Fruit fly (Drosophila melanogaster): ENCODE results near the gene CG32112.

CG32112 gene

dm6 chr3L:12749567-12750535 is 8.3 kb downstream of the CG32112 start, which contains the start of the genes Klc and CG10984 (continued):
- TF ChIP-seq CG12104 (GFP tag; optimal IDR thresholded peaks at IDR 0.05) (peak; percentile 36), Bdp1 (GFP tag; optimal IDR thresholded peaks at IDR 0.05) (no peak), psq (GFP tag; optimal IDR thresholded peaks at IDR 0.05) (no peak), Awh (GFP tag; IDR thresholded peaks at IDR 0.05) (no peak), CG11247 (GFP tag; IDR thresholded peaks at IDR 0.05) (no peak; the same call in none of the 2 replicates), CG7928 (GFP tag; optimal IDR thresholded peaks at IDR 0.05) (peak; percentile 19), ind (GFP tag; optimal IDR thresholded peaks at IDR 0.05) (peak; percentile 64), ara (GFP tag; IDR thresholded peaks at IDR 0.05) (no peak), CG17186 (GFP tag; optimal IDR thresholded peaks at IDR 0.05) (no peak), tgo (GFP tag; IDR thresholded peaks at IDR 0.05) (peak; percentile 75; the same call in 2 of the 3 replicates), CG8478 (optimal IDR thresholded peaks at IDR 0.05) (no peak), prd (optimal IDR thresholded peaks at IDR 0.05) (no peak), prd (GFP tag; IDR thresholded peaks at IDR 0.05) (no peak; the same call in 1 of the 3 replicates), Max (GFP tag; optimal IDR thresholded peaks at IDR 0.05) (peak; percentile 51), CG13287 (GFP tag; IDR thresholded peaks at IDR 0.05; ENCODE audit: partially characterized antibody) (no peak), emc (GFP tag; optimal IDR thresholded peaks at IDR 0.05) (no peak), CG43689 (GFP tag; IDR thresholded peaks at IDR 0.05) (no peak), CG2129 (GFP tag; IDR thresholded peaks at IDR 0.05; ENCODE audit: partially characterized antibody) (no peak), HHEX (GFP tag; optimal IDR thresholded peaks at IDR 0.05) (no peak), ssp (GFP tag; IDR thresholded peaks at IDR 0.05) (no peak; the same call in 1 of the 2 replicates), wdn (GFP tag; IDR thresholded peaks at IDR 0.05) (0 out of 2 replicates have a peak, but pooled peaks have one; percentile 10), CG14965 (GFP tag; optimal IDR thresholded peaks at IDR 0.05; ENCODE audit: borderline replicate concordance) (no peak), lov (optimal IDR thresholded peaks at IDR 0.05) (no peak), lov (GFP tag; IDR thresholded peaks at IDR 0.05) (no peak; the same call in 2 of the 3 replicates), C15 (GFP tag; IDR thresholded peaks at IDR 0.05) (no peak), az2 (GFP tag; optimal IDR thresholded peaks at IDR 0.05) (peak; percentile 37), CG7987 (GFP tag; optimal IDR thresholded peaks at IDR 0.05) (no peak), CG9797 (GFP tag; optimal IDR thresholded peaks at IDR 0.05) (peak; percentile 80), CG15696 (tag; optimal IDR thresholded peaks at IDR 0.05) (no peak), CG1024 (GFP tag; IDR thresholded peaks at IDR 0.05) (peak; percentile 51; the same call in 1 of the 2 replicates), CG6765 (GFP tag; optimal IDR thresholded peaks at IDR 0.05) (no peak), amos (GFP tag; IDR thresholded peaks at IDR 0.05; ENCODE audit: partially characterized antibody) (no peak), chinmo (GFP tag; IDR thresholded peaks at IDR 0.05; ENCODE audit: partially characterized antibody) (no peak), Elba2 (GFP tag; optimal IDR thresholded peaks at IDR 0.05) (peak; percentile 38), nerfin-1 (tag; optimal IDR thresholded peaks at IDR 0.05) (no peak), Hand (GFP tag; optimal IDR thresholded peaks at IDR 0.05) (peak; percentile 52), CG17568 (GFP tag; optimal IDR thresholded peaks at IDR 0.05) (peak; percentile 65), CG13624 (GFP tag; optimal IDR thresholded peaks at IDR 0.05) (peak; percentile 53), CG31365 (tag; optimal IDR thresholded peaks at IDR 0.05) (no peak), lola (GFP tag; optimal IDR thresholded peaks at IDR 0.05) (no peak), bcd (GFP tag; optimal IDR thresholded peaks at IDR 0.05) (no peak), nerfin-2 (GFP tag; IDR thresholded peaks at IDR 0.05; ENCODE audit: partially characterized antibody) (no peak), pum (GFP tag; optimal IDR thresholded peaks at IDR 0.05) (no peak), Vsx1 (GFP tag; optimal IDR thresholded peaks at IDR 0.05) (no peak), Dfd (GFP tag; optimal IDR thresholded peaks at IDR 0.05) (no peak), z (GFP tag; IDR thresholded peaks at IDR 0.05) (no peak), NfI (GFP tag; optimal IDR thresholded peaks at IDR 0.05) (peak; percentile 68), ttk (GFP tag; IDR thresholded peaks at IDR 0.05) (no peak; the same call in 1 of the 2 replicates), CG9609 (GFP tag; optimal IDR thresholded peaks at IDR 0.05) (peak; percentile 58)
